Worm (Caenorhabditis elegans): ENCODE results near the gene ZK1058.9.

- TF ChIP-seq pha-4 (tag; optimal IDR thresholded peaks at IDR 0.05) = peak; percentile 4
- TF ChIP-seq mep-1 (tag; optimal IDR thresholded peaks at IDR 0.05) = peak; percentile 15
- no peak for TF ChIP-seq snpc-4 (tag; optimal IDR thresholded peaks at IDR 0.05)
- TF ChIP-seq zip-8 (tag; optimal IDR thresholded peaks at IDR 0.05) = no peak
- TF ChIP-seq elt-1 (tag; optimal IDR thresholded peaks at IDR 0.05; ENCODE audit: borderline replicate concordance, insufficient read depth) = no peak
- no peak for TF ChIP-seq nhr-237 (tag; optimal IDR thresholded peaks at IDR 0.05)
- TF ChIP-seq drap-1 (GFP tag; optimal IDR thresholded peaks at IDR 0.05) = no peak
- TF ChIP-seq unc-39 (tag; optimal IDR thresholded peaks at IDR 0.05) = no peak
- TF ChIP-seq blmp-1 (tag; optimal IDR thresholded peaks at IDR 0.05) = no peak
- peak; percentile 88 for TF ChIP-seq ham-2 (GFP tag; optimal IDR thresholded peaks at IDR 0.05)
- no peak for TF ChIP-seq nhr-76 (tag; optimal IDR thresholded peaks at IDR 0.05)
- TF ChIP-seq lin-13 (tag; optimal IDR thresholded peaks at IDR 0.05) = no peak
Observed at ce11 chrIII:3915705-3916104, 10.3 kb downstream of the ZK1058.9 start.
